Worm (Caenorhabditis elegans): ENCODE data around the gene F41G3.21.

F41G3.21 gene

ce11 chrII:6756232-6756631 lies 3.5 kb upstream of the F41G3.21 start, which contains the start of gene F41G3.3:
Gene F41G3.3 (plus strand): TSS chrII:6756532.
- no peak for TF ChIP-seq unc-30 (tag; optimal IDR thresholded peaks at IDR 0.05)
- no peak for TF ChIP-seq efl-3 (GFP tag; optimal IDR thresholded peaks at IDR 0.05)
- no peak for TF ChIP-seq lin-35 (GFP tag; optimal IDR thresholded peaks at IDR 0.05)
- no peak for TF ChIP-seq unc-98 (GFP tag; IDR thresholded peaks at IDR 0.05)
- no peak for TF ChIP-seq sptf-1 (tag; optimal IDR thresholded peaks at IDR 0.05)
- TF ChIP-seq elt-2 (tag; optimal IDR thresholded peaks at IDR 0.05) = no peak
- TF ChIP-seq tlp-1 (tag; optimal IDR thresholded peaks at IDR 0.05) = no peak
- TF ChIP-seq unc-62 (GFP tag; optimal IDR thresholded peaks at IDR 0.05) = no peak
- TF ChIP-seq sox-4 (tag; optimal IDR thresholded peaks at IDR 0.05) = no peak
- no peak for TF ChIP-seq nhr-12 (tag; optimal IDR thresholded peaks at IDR 0.05)
- TF ChIP-seq mep-1 (tag; optimal IDR thresholded peaks at IDR 0.05) = no peak
- no peak for TF ChIP-seq mab-9 (GFP tag; IDR thresholded peaks at IDR 0.05)
- TF ChIP-seq efl-1 (optimal IDR thresholded peaks at IDR 0.05) = no peak
- TF ChIP-seq efl-1 (GFP tag; optimal IDR thresholded peaks at IDR 0.05 in 1 of 2) = no peak
- TF ChIP-seq isw-1 (GFP tag; IDR thresholded peaks at IDR 0.05) = no peak
- TF ChIP-seq nhr-71 (tag; optimal IDR thresholded peaks at IDR 0.05) = no peak
- TF ChIP-seq irx-1 (tag; optimal IDR thresholded peaks at IDR 0.05) = no peak
- no peak for TF ChIP-seq aha-1 (tag; optimal IDR thresholded peaks at IDR 0.05)

ce11 chrII:6754671-6755224 lies 2.0 kb upstream of the F41G3.21 start, which contains the start of the genes srx-95 and fis-1:
Gene srx-95 (minus strand): TSS chrII:6754771.
Gene fis-1 (plus strand): TSS chrII:6755174.
- TF ChIP-seq rnt-1 (tag; optimal IDR thresholded peaks at IDR 0.05) (no peak), hpl-2 (GFP tag; optimal IDR thresholded peaks at IDR 0.05) (no peak), sptf-1 (tag; optimal IDR thresholded peaks at IDR 0.05) (no peak), zag-1 (tag; optimal IDR thresholded peaks at IDR 0.05) (no peak)

- TF ChIP-seq unc-30 (tag; optimal IDR thresholded peaks at IDR 0.05) (no peak), ztf-4 (tag; optimal IDR thresholded peaks at IDR 0.05) (no peak), hpl-2 (GFP tag; optimal IDR thresholded peaks at IDR 0.05) (no peak), swsn-7 (tag; optimal IDR thresholded peaks at IDR 0.05) (no peak)
These were observed 723 bp downstream of the F41G3.21 start, which contains the start of gene F41G3.19 for ce11 chrII:6752027-6752426. Gene F41G3.19 (minus strand): TSS chrII:6752127.

- TF ChIP-seq ama-1 (optimal IDR thresholded peaks at IDR 0.05) (no peak), efl-3 (GFP tag; optimal IDR thresholded peaks at IDR 0.05) (no peak)
These were observed 1.8 kb downstream of the F41G3.21 start, which contains the start of gene F41G3.20 for ce11 chrII:6750929-6751328. Gene F41G3.20 (minus strand): TSS chrII:6751029.

ce11 chrII:6749422-6749821 lies 3.3 kb downstream of the F41G3.21 start, which contains the start of gene F41G3.10:
Gene F41G3.10 (minus strand): TSS chrII:6749522.
- TF ChIP-seq nhr-76 (tag; optimal IDR thresholded peaks at IDR 0.05) (no peak), lir-3 (tag; optimal IDR thresholded peaks at IDR 0.05; ENCODE audit: poor library complexity) (no peak), tbx-2 (tag; optimal IDR thresholded peaks at IDR 0.05) (no peak), ztf-11 (tag; optimal IDR thresholded peaks at IDR 0.05) (no peak), aha-1 (tag; optimal IDR thresholded peaks at IDR 0.05) (no peak), lsy-2 (tag; optimal IDR thresholded peaks at IDR 0.05) (no peak), lin-13 (GFP tag; optimal IDR thresholded peaks at IDR 0.05) (no peak), hlh-4 (tag; optimal IDR thresholded peaks at IDR 0.05) (no peak), ama-1 (optimal IDR thresholded peaks at IDR 0.05) (no peak), lin-14 (GFP tag; optimal IDR thresholded peaks at IDR 0.05) (no peak), fos-1 (tag; optimal IDR thresholded peaks at IDR 0.05) (no peak), nhr-47 (tag; optimal IDR thresholded peaks at IDR 0.05) (no peak), fkh-8 (tag; optimal IDR thresholded peaks at IDR 0.05) (no peak), blmp-1 (tag; optimal IDR thresholded peaks at IDR 0.05) (no peak)

Measured in whole organism, L1 larva.